Worm (Caenorhabditis elegans) whole organism, late embryonic: ENCODE results near the gene catp-5.

Experiments used
- C38D4.7 ChIP-seq: fragments of 200-800 bp; sonication (Bioruptor generic); optimal IDR thresholded peaks from 2 replicates; lab custom pipeline; 2018; ENCODE audit warnings: mild to moderate bottlenecking, missing genetic modification characterization, moderate library complexity, missing compliant biosample characterization
- K09A11.1 ChIP-seq: sonication (generic microtip); optimal IDR thresholded peaks from 2 replicates; lab custom pipeline; 2017; ENCODE audit warnings: antibody characterized with exemption, mild to moderate bottlenecking, missing genetic modification characterization, missing compliant biosample characterization; ENCODE audit not compliant: insufficient read depth
- Y22D7AL.16 ChIP-seq: sonication (generic microtip); optimal IDR thresholded peaks from 2 replicates; lab custom pipeline; 2016; ENCODE audit warnings: missing genetic modification characterization, missing compliant biosample characterization
- ceh-18 ChIP-seq: sonication (generic microtip); optimal IDR thresholded peaks from 2 replicates; lab custom pipeline; 2016; ENCODE audit warnings: missing genetic modification characterization, missing compliant biosample characterization
- ceh-19 ChIP-seq: fragments of 200-800 bp; sonication (Bioruptor generic); optimal IDR thresholded peaks from 2 replicates; lab custom pipeline; 2018; ENCODE audit warnings: mild to moderate bottlenecking, missing genetic modification characterization, missing compliant biosample characterization
- ceh-2 ChIP-seq: sonication (generic microtip); optimal IDR thresholded peaks from 2 replicates; lab custom pipeline; 2016; ENCODE audit warnings: missing genotype, missing genetic modification characterization, missing compliant biosample characterization
- ceh-31 ChIP-seq: sonication (generic microtip); optimal IDR thresholded peaks from 2 replicates; lab custom pipeline; 2016; ENCODE audit warnings: missing genetic modification characterization, missing compliant biosample characterization
- ceh-45 ChIP-seq: fragments of 200-800 bp; sonication (Bioruptor generic); IDR thresholded peaks from 2 replicates; pipeline ENCODE4 v1.3.6; 2022; ENCODE audit warnings: missing genetic modification reagents, missing genetic modification characterization, missing compliant biosample characterization
- ceh-48 ChIP-seq: sonication (generic microtip); optimal IDR thresholded peaks from 2 replicates; lab custom pipeline; 2016; ENCODE audit warnings: missing genetic modification characterization, inconsistent platforms, missing compliant biosample characterization
- che-1 ChIP-seq: sonication (generic microtip); optimal IDR thresholded peaks from 2 replicates; lab custom pipeline; 2016; ENCODE audit warnings: mild to moderate bottlenecking, missing genetic modification characterization, missing compliant biosample characterization
- elt-2 ChIP-seq: sonication (generic microtip); optimal IDR thresholded peaks from 2 replicates; lab custom pipeline; 2016; ENCODE audit warnings: missing genetic modification reagents, missing genetic modification characterization, missing compliant biosample characterization
- eyg-1 ChIP-seq: sonication (generic microtip); optimal IDR thresholded peaks from 2 replicates; lab custom pipeline; 2016; ENCODE audit warnings: missing genotype, missing genetic modification characterization, missing compliant biosample characterization
- fax-1 ChIP-seq: sonication (generic microtip); optimal IDR thresholded peaks from 2 replicates; lab custom pipeline; 2016; ENCODE audit warnings: missing genotype, missing genetic modification characterization, missing compliant biosample characterization
- fkh-6 ChIP-seq: sonication (generic microtip); optimal IDR thresholded peaks from 2 replicates; lab custom pipeline; 2016; ENCODE audit warnings: missing genetic modification characterization, missing compliant biosample characterization
- hlh-15 ChIP-seq: sonication (generic microtip); optimal IDR thresholded peaks from 2 replicates; lab custom pipeline; 2016; ENCODE audit warnings: missing genetic modification characterization, missing compliant biosample characterization
- hlh-30 ChIP-seq: sonication (generic microtip); optimal IDR thresholded peaks from 2 replicates; lab custom pipeline; 2017; ENCODE audit warnings: antibody characterized with exemption, missing genetic modification characterization, missing compliant biosample characterization; ENCODE audit not compliant: insufficient read depth
- hlh-8 ChIP-seq: sonication (generic microtip); optimal IDR thresholded peaks from 2 replicates; lab custom pipeline; 2016; ENCODE audit warnings: missing genotype, missing genetic modification characterization, missing compliant biosample characterization
- nhr-232 ChIP-seq: sonication (generic microtip); optimal IDR thresholded peaks from 2 replicates; lab custom pipeline; 2016; ENCODE audit warnings: missing genetic modification characterization, missing compliant biosample characterization
- odd-2 ChIP-seq: sonication (generic microtip); optimal IDR thresholded peaks from 2 replicates; lab custom pipeline; 2017; ENCODE audit warnings: antibody characterized with exemption, mild to moderate bottlenecking, missing genetic modification characterization, missing compliant biosample characterization
- pat-9 ChIP-seq: fragments of 200-800 bp; sonication (Bioruptor generic); optimal IDR thresholded peaks from 2 replicates; lab custom pipeline; 2018; ENCODE audit warnings: mild to moderate bottlenecking, missing genetic modification characterization, moderate library complexity, missing compliant biosample characterization
- pax-1 ChIP-seq: fragments of 150-350 bp; optimal IDR thresholded peaks from 2 replicates; lab custom pipeline; 2014; ENCODE audit warnings: missing biosample characterization, missing genetic modification characterization
- pros-1 ChIP-seq: fragments of 150-350 bp; optimal IDR thresholded peaks from 2 replicates; lab custom pipeline; 2014; ENCODE audit warnings: missing biosample characterization, missing genetic modification reagents, missing genetic modification characterization
- sox-2 ChIP-seq: fragments of 200-800 bp; sonication (Bioruptor generic); IDR thresholded peaks from 2 replicates; pipeline ENCODE4 v1.3.6; 2022; ENCODE audit warnings: missing genetic modification reagents, missing genetic modification characterization, missing compliant biosample characterization
- sox-4 ChIP-seq: sonication (generic microtip); optimal IDR thresholded peaks from 2 replicates; lab custom pipeline; 2017; ENCODE audit warnings: mild to moderate bottlenecking, missing genetic modification characterization, inconsistent platforms, missing compliant biosample characterization
- tbx-2 ChIP-seq: sonication (generic microtip); optimal IDR thresholded peaks from 2 replicates; lab custom pipeline; 2016; ENCODE audit warnings: missing genetic modification characterization, missing compliant biosample characterization
- ttx-3 ChIP-seq: sonication (generic microtip); optimal IDR thresholded peaks from 2 replicates; lab custom pipeline; 2016; ENCODE audit warnings: missing genetic modification reagents, missing genetic modification characterization, missing compliant biosample characterization
- unc-42 ChIP-seq: sonication (generic microtip); optimal IDR thresholded peaks from 2 replicates; lab custom pipeline; 2016; ENCODE audit warnings: missing genotype, missing genetic modification characterization, missing compliant biosample characterization
- zip-5 ChIP-seq: sonication (generic microtip); optimal IDR thresholded peaks from 2 replicates; lab custom pipeline; 2016; ENCODE audit warnings: missing genetic modification characterization, missing compliant biosample characterization

The catp-5 gene

DNA sequence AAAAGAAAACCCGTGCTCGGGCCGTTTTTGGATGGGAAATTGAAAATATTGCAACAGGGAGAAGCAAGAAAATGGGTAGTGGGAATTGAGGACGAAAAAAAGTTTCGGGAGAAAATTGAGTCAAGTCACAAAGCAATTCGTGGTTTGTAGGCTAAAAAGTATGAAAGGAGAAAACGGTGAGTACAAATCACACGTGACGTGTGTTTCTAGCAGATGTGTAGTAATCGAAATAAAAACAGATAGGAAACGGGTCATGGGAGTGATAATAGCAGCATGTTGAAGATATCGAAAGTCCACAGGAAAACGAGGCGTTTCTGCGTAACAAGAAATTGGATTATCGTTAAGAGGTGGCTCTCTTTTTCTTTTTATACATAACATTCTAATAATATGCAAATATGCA is 8.7 kb downstream of the catp-5 start:
- TF ChIP-seq unc-42 (tag; lab: Kevin White, UChicago) = peak; percentile 68
- no peak for TF ChIP-seq ceh-2 (tag; lab: Kevin White, UChicago)
- TF ChIP-seq, all 69 proteins: peak for 1

ce11 chrX:8089266-8089909 is 9.3 kb downstream of the catp-5 start:
- no peak for TF ChIP-seq eyg-1 (tag; lab: Kevin White, UChicago)
- no peak for TF ChIP-seq hlh-15 (tag; lab: Kevin White, UChicago)
- no peak for TF ChIP-seq pros-1 (tag; lab: Kevin White, UChicago)
- TF ChIP-seq che-1 (tag; lab: Kevin White, UChicago) = no peak
- TF ChIP-seq elt-2 (tag; lab: Kevin White, UChicago) = no peak
- no peak for TF ChIP-seq Y22D7AL.16 (tag; lab: Kevin White, UChicago)
- no peak for TF ChIP-seq unc-42 (tag; lab: Kevin White, UChicago)
- no peak for TF ChIP-seq nhr-232 (tag; lab: Kevin White, UChicago)
- TF ChIP-seq fkh-6 (tag; lab: Kevin White, UChicago) = no peak
- no peak for TF ChIP-seq ceh-31
- no peak for TF ChIP-seq ttx-3 (tag; lab: Kevin White, UChicago)
- no peak for TF ChIP-seq pax-1 (tag; lab: Kevin White, UChicago)
- no peak for TF ChIP-seq tbx-2
- TF ChIP-seq K09A11.1 (tag; lab: Kevin White, UChicago) = no peak

ce11 chrX:8088474-8088873 is 10.2 kb downstream of the catp-5 start, which contains the start of gene vem-1:
TSS of gene vem-1 (minus strand) at chrX:8088574.
- TF ChIP-seq hlh-30 (no peak), odd-2 (tag; lab: Kevin White, UChicago) (no peak), sox-2 (GFP tag; lab: Robert Waterston, UW) (no peak), hlh-8 (no peak), pat-9 (tag; lab: Kevin White, UChicago) (no peak), unc-42 (tag; lab: Kevin White, UChicago) (no peak), K09A11.1 (tag; lab: Kevin White, UChicago) (no peak), ceh-18 (tag; lab: Kevin White, UChicago) (no peak)

ce11 chrX:8086725-8087641 is 11.7 kb downstream of the catp-5 start:
- TF ChIP-seq elt-2 (tag; lab: Kevin White, UChicago) (peak; percentile 86), ceh-45 (GFP tag; lab: Robert Waterston, UW) (no peak), ceh-48 (peak; percentile 2)

- TF ChIP-seq pat-9 (tag; lab: Kevin White, UChicago) = no peak
- no peak for TF ChIP-seq Y22D7AL.16 (tag; lab: Kevin White, UChicago)
- TF ChIP-seq ceh-2 (tag; lab: Kevin White, UChicago) = no peak
- TF ChIP-seq eyg-1 (tag; lab: Kevin White, UChicago) = no peak
- no peak for TF ChIP-seq ceh-18 (tag; lab: Kevin White, UChicago)
- no peak for TF ChIP-seq ceh-19 (GFP tag; lab: Kevin White, UChicago)
- TF ChIP-seq odd-2 (tag; lab: Kevin White, UChicago) = no peak
- TF ChIP-seq fax-1 (tag; lab: Kevin White, UChicago) = no peak
- TF ChIP-seq hlh-8 = no peak
- TF ChIP-seq ceh-31 = no peak
- no peak for TF ChIP-seq zip-5 (tag; lab: Kevin White, UChicago)
- no peak for TF ChIP-seq sox-4 (tag; lab: Kevin White, UChicago)
- TF ChIP-seq C38D4.7 = no peak
- TF ChIP-seq ttx-3 (tag; lab: Kevin White, UChicago) = no peak
These were observed 12.3 kb downstream of the catp-5 start, which contains the start of gene dao-3 for ce11 chrX:8086450-8086724. TSS of gene dao-3 (minus strand) at chrX:8086550.
